ENCODE assay signal across 1 fruit fly cellular context in genomic region chrX:6267745-6268582, dm6.
TF ChIP-seq lines count a peak whose summit lies in the region.

Gene Spt6, plus strand, starts transcription at chrX:6267797.

TF ChIP-seq in whole organism, embryonic, 481 proteins besides CTCF, POLR2A, EP300 and RAD21 (continued from another document):
- no peak for TF ChIP-seq fu2 (GFP tag; optimal IDR thresholded peaks at IDR 0.05; lab: Kevin White, UChicago)
- TF ChIP-seq CG11398 (GFP tag; optimal IDR thresholded peaks at IDR 0.05; lab: Kevin White, UChicago), result no peak
- no peak for TF ChIP-seq Spps (tag; optimal IDR thresholded peaks at IDR 0.05; lab: Kevin White, UChicago)
- peak; percentile 41 for TF ChIP-seq CG32767 (GFP tag; IDR thresholded peaks at IDR 0.05; lab: Robert Waterston, UW)
- no peak for TF ChIP-seq Dfd (GFP tag; optimal IDR thresholded peaks at IDR 0.05; lab: Kevin White, UChicago)
- TF ChIP-seq eyg (GFP tag; optimal IDR thresholded peaks at IDR 0.05; lab: Kevin White, UChicago), result no peak
- TF ChIP-seq repo (GFP tag; optimal IDR thresholded peaks at IDR 0.05; lab: Kevin White, UChicago), result no peak
- TF ChIP-seq CG18262 (tag; optimal IDR thresholded peaks at IDR 0.05; lab: Kevin White, UChicago), result no peak
- no peak for TF ChIP-seq hbn (GFP tag; IDR thresholded peaks at IDR 0.05; lab: Robert Waterston, UW; ENCODE audit: partially characterized antibody)
- TF ChIP-seq Deaf1 (tag; optimal IDR thresholded peaks at IDR 0.05; lab: Kevin White, UChicago), result no peak
- TF ChIP-seq CG5245 (GFP tag; optimal IDR thresholded peaks at IDR 0.05; lab: Kevin White, UChicago), result no peak
- TF ChIP-seq Mrtf (GFP tag; IDR thresholded peaks at IDR 0.05; lab: Robert Waterston, UW), result no peak
- no peak for TF ChIP-seq gcm (GFP tag; optimal IDR thresholded peaks at IDR 0.05; lab: Kevin White, UChicago)
- no peak for TF ChIP-seq emc (GFP tag; optimal IDR thresholded peaks at IDR 0.05; lab: Kevin White, UChicago)
- TF ChIP-seq Ssrp (tag; optimal IDR thresholded peaks at IDR 0.05; lab: Kevin White, UChicago), result no peak
- TF ChIP-seq Oaz (GFP tag; IDR thresholded peaks at IDR 0.05; lab: Robert Waterston, UW), result no peak
- peak; percentile 12 for TF ChIP-seq corto (GFP tag; optimal IDR thresholded peaks at IDR 0.05; lab: Kevin White, UChicago)
- no peak for TF ChIP-seq CG15269 (tag; optimal IDR thresholded peaks at IDR 0.05; lab: Kevin White, UChicago)
- TF ChIP-seq ttk (GFP tag; IDR thresholded peaks at IDR 0.05; lab: Robert Waterston, UW), result no peak
- no peak for TF ChIP-seq Hr78 (GFP tag; optimal IDR thresholded peaks at IDR 0.05; lab: Kevin White, UChicago)
- no peak for TF ChIP-seq hkb (optimal IDR thresholded peaks at IDR 0.05; lab: Kevin White, UChicago)
- no peak for TF ChIP-seq hkb (GFP tag; IDR thresholded peaks at IDR 0.05; lab: Robert Waterston, UW)
- TF ChIP-seq crol (GFP tag; IDR thresholded peaks at IDR 0.05; lab: Robert Waterston, UW), result peak; percentile 69
- TF ChIP-seq stwl (tag; optimal IDR thresholded peaks at IDR 0.05; lab: Kevin White, UChicago), result no peak
- no peak for TF ChIP-seq H2.0 (GFP tag; IDR thresholded peaks at IDR 0.05; lab: Robert Waterston, UW)
- TF ChIP-seq Sin3A (optimal IDR thresholded peaks at IDR 0.05; lab: Kevin White, UChicago), result no peak
- peak; percentile 51 for TF ChIP-seq nerfin-1 (tag; optimal IDR thresholded peaks at IDR 0.05; lab: Kevin White, UChicago)
- peak; percentile 59 for TF ChIP-seq cg (GFP tag; optimal IDR thresholded peaks at IDR 0.05; lab: Kevin White, UChicago)
- no peak for TF ChIP-seq Fer2 (tag; optimal IDR thresholded peaks at IDR 0.05; lab: Kevin White, UChicago)
- TF ChIP-seq pho (GFP tag; optimal IDR thresholded peaks at IDR 0.05; lab: Kevin White, UChicago), result no peak
- peak; percentile 70 for TF ChIP-seq YL-1 (GFP tag; optimal IDR thresholded peaks at IDR 0.05; lab: Kevin White, UChicago)
- TF ChIP-seq CG34422 (GFP tag; IDR thresholded peaks at IDR 0.05; lab: Robert Waterston, UW), result peak; percentile 40; the same call in 1 of the 3 replicates
- no peak for TF ChIP-seq HLH4C (GFP tag; IDR thresholded peaks at IDR 0.05; lab: Robert Waterston, UW; ENCODE audit: partially characterized antibody)
TF ChIP-seq in whole organism, embryonic: peak in this region for 15.
